Worm (Caenorhabditis elegans) whole organism, midembryonic: ENCODE data around the gene cec-7.

Experiments
- cog-1 ChIP-seq: sonication (generic microtip); optimal IDR thresholded peaks from 2 replicates; lab custom pipeline; 2016; ENCODE audit warnings: missing genetic modification characterization, missing compliant biosample characterization
- flt-1 ChIP-seq: fragments of 200-800 bp; sonication (Bioruptor generic); IDR thresholded peaks from 2 replicates; pipeline ENCODE4 v1.3.6; 2022; ENCODE audit warnings: missing genetic modification characterization, missing compliant biosample characterization
- med-1 ChIP-seq: sonication (generic microtip); optimal IDR thresholded peaks from 2 replicates; lab custom pipeline; 2017; ENCODE audit warnings: missing genetic modification characterization, mild to moderate bottlenecking, missing compliant biosample characterization, antibody characterized with exemption, missing genetic modification reagents; ENCODE audit not compliant: insufficient read depth
- ref-1 ChIP-seq: fragments of 200-800 bp; sonication (Bioruptor generic); conservative IDR thresholded peaks from 2 replicates; pipeline ENCODE4 v1.3.6; 2022; ENCODE audit warnings: missing genetic modification reagents, missing genetic modification characterization, missing compliant biosample characterization
- tab-1 ChIP-seq: fragments of 200-800 bp; sonication (Bioruptor generic); IDR thresholded peaks from 2 replicates; pipeline ENCODE4 v1.3.6; 2022; ENCODE audit warnings: missing genetic modification characterization, missing compliant biosample characterization
- ztf-23 ChIP-seq: fragments of 200-800 bp; sonication (Bioruptor generic); IDR thresholded peaks from 2 replicates; pipeline ENCODE4 v1.3.6; 2022; ENCODE audit warnings: missing genetic modification reagents, missing genetic modification characterization, missing compliant biosample characterization
- ztf-29 ChIP-seq: fragments of 200-800 bp; sonication (Bioruptor generic); IDR thresholded peaks from 2 replicates; pipeline ENCODE4 v1.3.6; 2022; ENCODE audit warnings: missing genetic modification reagents, missing genetic modification characterization, missing compliant biosample characterization

- no peak for TF ChIP-seq tab-1 (GFP tag; lab: Robert Waterston, UW)
- no peak for TF ChIP-seq flt-1 (GFP tag; lab: Robert Waterston, UW)
- no peak for TF ChIP-seq med-1 (GFP tag; lab: Kevin White, UChicago)
- no peak for TF ChIP-seq cog-1 (tag; lab: Kevin White, UChicago)
- TF ChIP-seq ztf-23 (GFP tag; lab: Robert Waterston, UW): no peak
- TF ChIP-seq ztf-29: no peak
- no peak for TF ChIP-seq ref-1
Observed at ce11 chrIII:12840204-12840603, 37.2 kb downstream of the cec-7 start.
